Fruit fly (Drosophila melanogaster) whole organism, embryonic: ENCODE data around the gene CG14452.

ENCODE experiments used
- Ada2b ChIP-seq: fragments of 200-800 bp; sonication (Bioruptor generic); IDR thresholded peaks from 2 replicates; pipeline ENCODE4 v1.3.6; 2022; ENCODE audit warnings: missing biosample characterization, missing genetic modification characterization
- Adf1 ChIP-seq: fragments of 200-800 bp; sonication (Bioruptor generic); IDR thresholded peaks from 2 replicates; pipeline ENCODE4 v1.3.6; 2022; ENCODE audit warnings: missing biosample characterization, missing genetic modification characterization
- Bdp1 ChIP-seq: fragments of 200-800 bp; sonication (Bioruptor generic); optimal IDR thresholded peaks from 3 replicates; lab custom pipeline; 2016; ENCODE audit warnings: missing biosample characterization, missing genetic modification characterization
- BtbVII ChIP-seq: fragments of 200-800 bp; sonication (Bioruptor generic); optimal IDR thresholded peaks from 3 replicates; lab custom pipeline; 2017; ENCODE audit warnings: missing biosample characterization, mild to moderate bottlenecking, missing genetic modification characterization
- CG1024 ChIP-seq: fragments of 200-800 bp; sonication (Bioruptor generic); IDR thresholded peaks from 2 replicates; pipeline ENCODE4 v1.3.6; 2022; ENCODE audit warnings: missing biosample characterization, missing genetic modification characterization
- CG10321 ChIP-seq: fragments of 200-800 bp; sonication (Bioruptor generic); IDR thresholded peaks from 2 replicates; pipeline ENCODE4 v1.3.6; 2022; ENCODE audit warnings: missing biosample characterization, missing genetic modification characterization
- CG10979 ChIP-seq: fragments of 200-800 bp; sonication (Bioruptor generic); optimal IDR thresholded peaks from 2 replicates; lab custom pipeline; 2018; ENCODE audit warnings: missing biosample characterization, mild to moderate bottlenecking, missing genetic modification characterization, moderate library complexity
- CG12071 ChIP-seq: fragments of 200-800 bp; sonication (Bioruptor generic); optimal IDR thresholded peaks from 3 replicates; lab custom pipeline; 2018; ENCODE audit warnings: missing biosample characterization, mild to moderate bottlenecking, missing genetic modification characterization
- CG12391 ChIP-seq: fragments of 200-800 bp; sonication (Bioruptor generic); optimal IDR thresholded peaks from 3 replicates; lab custom pipeline; 2018; ENCODE audit warnings: missing biosample characterization, mild to moderate bottlenecking, missing genetic modification characterization, moderate library complexity
- CG12659 ChIP-seq: fragments of 200-800 bp; sonication (Bioruptor generic); optimal IDR thresholded peaks from 3 replicates; lab custom pipeline; 2017; ENCODE audit warnings: mild to moderate bottlenecking, missing biosample characterization, missing genetic modification reagents, missing genetic modification characterization
- CG13775 ChIP-seq: fragments of 200-800 bp; sonication (Bioruptor generic); optimal IDR thresholded peaks from 3 replicates; lab custom pipeline; 2017; ENCODE audit warnings: missing biosample characterization, mild to moderate bottlenecking, missing genetic modification characterization
- CG14441 ChIP-seq: fragments of 200-800 bp; sonication (Bioruptor generic); IDR thresholded peaks from 2 replicates; pipeline ENCODE4 v1.3.6; 2022; ENCODE audit warnings: missing biosample characterization, missing genetic modification characterization
- CG14667 ChIP-seq: fragments of 200-800 bp; sonication (Bioruptor generic); IDR thresholded peaks from 2 replicates; pipeline ENCODE4 v1.3.6; 2022; ENCODE audit warnings: missing biosample characterization, missing genetic modification characterization
- CG17802 ChIP-seq: fragments of 200-800 bp; sonication (Bioruptor generic); optimal IDR thresholded peaks from 2 replicates; lab custom pipeline; 2018; ENCODE audit warnings: missing biosample characterization, mild to moderate bottlenecking, missing genetic modification characterization, moderate library complexity
- CG31441 ChIP-seq: fragments of 200-800 bp; sonication (Bioruptor generic); IDR thresholded peaks from 2 replicates; pipeline ENCODE4 v1.3.6; 2022; ENCODE audit warnings: missing biosample characterization, missing genetic modification characterization
- CG3163 ChIP-seq: fragments of 200-800 bp; sonication (Bioruptor generic); optimal IDR thresholded peaks from 3 replicates; lab custom pipeline; 2016; ENCODE audit warnings: missing biosample characterization, missing genetic modification characterization
- CG7839 ChIP-seq: fragments of 200-800 bp; sonication (Bioruptor generic); optimal IDR thresholded peaks from 3 replicates; lab custom pipeline; 2018; ENCODE audit warnings: missing biosample characterization, mild to moderate bottlenecking, missing genetic modification characterization, moderate library complexity
- D ChIP-seq, 2 experiments: fragments of 200-800 bp in 1 of 2; fragments of >200 bp in 1 of 2; sonication (Bioruptor generic) in 1 of 2; optimal IDR thresholded peaks; 2 replicates in 1 of 2; 3 replicates in 1 of 2; lab custom pipeline; 2017; ENCODE audit warnings: mild to moderate bottlenecking in 1 of 2, missing biosample characterization in 1 of 2, missing genetic modification characterization in 1 of 2, missing genetic modification reagents in 1 of 2
- Hand ChIP-seq: fragments of 200-800 bp; sonication (Bioruptor generic); optimal IDR thresholded peaks from 2 replicates; lab custom pipeline; 2017; ENCODE audit warnings: mild to moderate bottlenecking, missing biosample characterization, missing genetic modification reagents, missing genetic modification characterization
- NC2α ChIP-seq: fragments of 200-800 bp; sonication (Bioruptor generic); optimal IDR thresholded peaks from 2 replicates; lab custom pipeline; 2016; ENCODE audit warnings: missing biosample characterization, missing genetic modification characterization
- NK7.1 ChIP-seq: fragments of 200-800 bp; sonication (Bioruptor generic); optimal IDR thresholded peaks from 3 replicates; lab custom pipeline; 2016; ENCODE audit warnings: missing biosample characterization, missing genetic modification characterization
- Opbp ChIP-seq: fragments of 200-800 bp; sonication (Bioruptor generic); IDR thresholded peaks from 3 replicates; pipeline ENCODE4 v1.3.6; 2022; ENCODE audit warnings: missing biosample characterization, missing genetic modification characterization; ENCODE audit not compliant: partially characterized antibody
- Rx ChIP-seq: fragments of 200-800 bp; sonication (Bioruptor generic); IDR thresholded peaks from 2 replicates; pipeline ENCODE4 v1.3.6; 2022; ENCODE audit warnings: missing biosample characterization, missing genetic modification characterization
- Vsx1 ChIP-seq: fragments of 200-800 bp; sonication (Bioruptor generic); optimal IDR thresholded peaks from 2 replicates; lab custom pipeline; 2017; ENCODE audit warnings: missing biosample characterization, mild to moderate bottlenecking, missing genetic modification characterization, missing genetic modification reagents
- btn ChIP-seq: fragments of 200-800 bp; sonication (Bioruptor generic); optimal IDR thresholded peaks from 2 replicates; lab custom pipeline; 2016; ENCODE audit warnings: missing biosample characterization, missing genetic modification characterization
- chinmo ChIP-seq: fragments of 200-800 bp; sonication (Bioruptor generic); IDR thresholded peaks from 4 replicates; pipeline ENCODE4 v1.3.6; 2022; ENCODE audit warnings: missing biosample characterization, missing genetic modification characterization; ENCODE audit not compliant: partially characterized antibody
- dati ChIP-seq: fragments of 200-800 bp; sonication (Bioruptor generic); IDR thresholded peaks from 2 replicates; pipeline ENCODE4 v1.3.6; 2022; ENCODE audit warnings: missing biosample characterization, missing genetic modification characterization
- dysf ChIP-seq: fragments of 200-800 bp; sonication (Bioruptor generic); IDR thresholded peaks from 3 replicates; pipeline ENCODE4 v1.3.6; 2022; ENCODE audit warnings: missing biosample characterization, missing genetic modification characterization
- fd3F ChIP-seq: fragments of 200-800 bp; sonication (Bioruptor generic); optimal IDR thresholded peaks from 2 replicates; lab custom pipeline; 2018; ENCODE audit warnings: missing biosample characterization, mild to moderate bottlenecking, missing genetic modification characterization, moderate library complexity
- gfzf ChIP-seq: fragments of 200-800 bp; sonication (Bioruptor generic); optimal IDR thresholded peaks from 2 replicates; lab custom pipeline; 2016; ENCODE audit warnings: missing biosample characterization, mild to moderate bottlenecking, missing genetic modification characterization, moderate library complexity
- hb ChIP-seq: fragments of 200-800 bp; sonication (Bioruptor generic); IDR thresholded peaks from 3 replicates; pipeline ENCODE4 v1.3.6; 2022; ENCODE audit warnings: missing biosample characterization, missing genetic modification characterization; ENCODE audit not compliant: partially characterized antibody
- jigr1 ChIP-seq: fragments of 200-800 bp; sonication (Bioruptor generic); IDR thresholded peaks from 3 replicates; pipeline ENCODE4 v1.3.6; 2022; ENCODE audit warnings: missing biosample characterization, missing genetic modification characterization
- knrl ChIP-seq: fragments of 200-800 bp; sonication (Bioruptor generic); IDR thresholded peaks from 3 replicates; pipeline ENCODE4 v1.3.6; 2022; ENCODE audit warnings: missing biosample characterization, missing genetic modification characterization; ENCODE audit not compliant: partially characterized antibody
- maf-S ChIP-seq: fragments of 200-800 bp; sonication (Bioruptor generic); optimal IDR thresholded peaks from 2 replicates; lab custom pipeline; 2016; ENCODE audit warnings: missing biosample characterization, missing genetic modification characterization
- mam ChIP-seq: fragments of 200-800 bp; sonication (Bioruptor generic); optimal IDR thresholded peaks from 3 replicates; lab custom pipeline; 2016; ENCODE audit warnings: missing biosample characterization, missing genetic modification characterization
- nerfin-2 ChIP-seq: fragments of 200-800 bp; sonication (Bioruptor generic); IDR thresholded peaks from 2 replicates; pipeline ENCODE4 v1.3.6; 2022; ENCODE audit warnings: missing biosample characterization, missing genetic modification characterization; ENCODE audit not compliant: partially characterized antibody
- prd ChIP-seq, 3 experiments: fragments of >200 bp in 2 of 3; fragments of 200-800 bp in 1 of 3; sonication (Bioruptor generic) in 1 of 3; optimal IDR thresholded peaks in 2 of 3; IDR thresholded peaks in 1 of 3; 2 replicates in 2 of 3; 3 replicates in 1 of 3; pipeline versions ENCODE4 v1.3.6 to Lab custom; 2017 to 2022; ENCODE audit warnings: missing biosample characterization in 1 of 3, missing genetic modification characterization in 1 of 3
- pzg ChIP-seq: fragments of 200-800 bp; sonication (Bioruptor generic); optimal IDR thresholded peaks from 3 replicates; lab custom pipeline; 2018; ENCODE audit warnings: missing biosample characterization, mild to moderate bottlenecking, missing genetic modification characterization, moderate library complexity
- sd ChIP-seq: fragments of 200-800 bp; sonication (Bioruptor generic); optimal IDR thresholded peaks from 3 replicates; lab custom pipeline; 2018; ENCODE audit warnings: missing biosample characterization, mild to moderate bottlenecking, missing genetic modification characterization, moderate library complexity
- sima ChIP-seq: fragments of 200-800 bp; sonication (Bioruptor generic); optimal IDR thresholded peaks from 2 replicates; lab custom pipeline; 2016; ENCODE audit warnings: missing biosample characterization, missing genetic modification characterization
- slou ChIP-seq: fragments of 200-800 bp; sonication (Bioruptor generic); optimal IDR thresholded peaks from 3 replicates; lab custom pipeline; 2016; ENCODE audit warnings: missing biosample characterization, missing genetic modification characterization
- so ChIP-seq: fragments of 200-800 bp; sonication (Bioruptor generic); IDR thresholded peaks from 3 replicates; pipeline ENCODE4 v1.3.6; 2022; ENCODE audit warnings: missing biosample characterization, missing genetic modification characterization
- sob ChIP-seq: fragments of 200-800 bp; sonication (Bioruptor generic); IDR thresholded peaks from 2 replicates; pipeline ENCODE4 v1.3.6; 2022; ENCODE audit warnings: missing biosample characterization, missing genetic modification characterization
- sr ChIP-seq: fragments of 200-800 bp; sonication (Bioruptor generic); IDR thresholded peaks from 3 replicates; pipeline ENCODE4 v1.3.6; 2022; ENCODE audit warnings: missing biosample characterization, missing genetic modification characterization
- stwl ChIP-seq: fragments of 200-800 bp; sonication (Bioruptor generic); optimal IDR thresholded peaks from 3 replicates; lab custom pipeline; 2018; ENCODE audit warnings: missing biosample characterization, mild to moderate bottlenecking, missing genetic modification characterization, moderate library complexity
- tna ChIP-seq: fragments of 200-800 bp; sonication (Bioruptor generic); IDR thresholded peaks from 2 replicates; pipeline ENCODE4 v1.3.6; 2022; ENCODE audit warnings: missing biosample characterization, missing genetic modification characterization; ENCODE audit not compliant: partially characterized antibody
- wor ChIP-seq: fragments of 200-800 bp; sonication (Bioruptor generic); IDR thresholded peaks from 2 replicates; pipeline ENCODE4 v1.3.6; 2022; ENCODE audit warnings: missing biosample characterization, missing genetic modification characterization
- zen2 ChIP-seq: fragments of 200-800 bp; sonication (Bioruptor generic); IDR thresholded peaks from 3 replicates; pipeline ENCODE4 v1.3.6; 2022; ENCODE audit warnings: missing biosample characterization, missing genetic modification characterization; ENCODE audit not compliant: partially characterized antibody

CG14452 gene

dm6 chr3L:22727739-22728335, 32.1 kb downstream of the CG14452 start, which contains the start of the genes CG14450 and CG11367 (continued):
- no peak for TF ChIP-seq NC2α (GFP tag; lab: Kevin White, UChicago)
- TF ChIP-seq CG10321 (GFP tag; lab: Robert Waterston, UW), result no peak
- TF ChIP-seq gfzf (GFP tag; lab: Kevin White, UChicago), result peak; percentile 71
- TF ChIP-seq CG14667 (GFP tag; lab: Robert Waterston, UW), result no peak
- no peak for TF ChIP-seq prd (optimal IDR thresholded peaks at IDR 0.05; lab: Kevin White, UChicago)
- 0 out of 3 replicates have a peak, but pooled peaks have one; percentile 10 for TF ChIP-seq prd (GFP tag; IDR thresholded peaks at IDR 0.05; lab: Robert Waterston, UW)
- no peak for TF ChIP-seq CG10979 (tag; lab: Kevin White, UChicago)
- no peak for TF ChIP-seq so
- no peak for TF ChIP-seq sima
- no peak for TF ChIP-seq Rx (GFP tag; lab: Robert Waterston, UW)
- TF ChIP-seq Vsx1 (GFP tag; lab: Kevin White, UChicago), result no peak
- no peak for TF ChIP-seq CG1024
- TF ChIP-seq Opbp (GFP tag; lab: Robert Waterston, UW), result peak; percentile 36; the same call in 1 of the 3 replicates
- no peak for TF ChIP-seq btn (GFP tag; lab: Kevin White, UChicago)
- peak; percentile 63 for TF ChIP-seq Adf1 (GFP tag; lab: Robert Waterston, UW)
- TF ChIP-seq slou, result no peak
- TF ChIP-seq maf-S, result no peak
- no peak for TF ChIP-seq sob (GFP tag; lab: Robert Waterston, UW)
- peak; percentile 64 for TF ChIP-seq CG12659 (GFP tag; lab: Kevin White, UChicago)
- TF ChIP-seq sd, result peak; percentile 30
- no peak for TF ChIP-seq hb (GFP tag; lab: Robert Waterston, UW)
- TF ChIP-seq D (optimal IDR thresholded peaks at IDR 0.05; lab: Kevin White, UChicago), result no peak
- TF ChIP-seq D (GFP tag; optimal IDR thresholded peaks at IDR 0.05; lab: Kevin White, UChicago), result peak; percentile 21
- no peak for TF ChIP-seq mam (GFP tag; lab: Kevin White, UChicago)
- TF ChIP-seq NK7.1 (GFP tag; lab: Kevin White, UChicago), result no peak
- TF ChIP-seq CG14441 (GFP tag; lab: Robert Waterston, UW), result no peak
- peak; percentile 36; the same call in 1 of the 4 replicates for TF ChIP-seq chinmo (GFP tag; lab: Robert Waterston, UW)
- TF ChIP-seq jigr1 (GFP tag; lab: Robert Waterston, UW), result no peak; the same call in 2 of the 3 replicates
- TF ChIP-seq wor (GFP tag; lab: Robert Waterston, UW), result no peak
- TF ChIP-seq tna (GFP tag; lab: Robert Waterston, UW), result no peak
- TF ChIP-seq knrl (GFP tag; lab: Robert Waterston, UW), result peak; percentile 79
- peak; percentile 61 for TF ChIP-seq CG31441 (GFP tag; lab: Robert Waterston, UW)
- TF ChIP-seq dysf (GFP tag; lab: Robert Waterston, UW), result no peak
- TF ChIP-seq Hand (GFP tag; lab: Kevin White, UChicago), result no peak
- TF ChIP-seq zen2 (GFP tag; lab: Robert Waterston, UW), result no peak
- 0 out of 2 replicates have a peak, but pooled peaks have one; percentile 33 for TF ChIP-seq nerfin-2
- TF ChIP-seq dati (GFP tag; lab: Robert Waterston, UW), result no peak
- TF ChIP-seq stwl (tag; lab: Kevin White, UChicago), result peak; percentile 51
- TF ChIP-seq CG3163 (GFP tag; lab: Kevin White, UChicago), result no peak
- TF ChIP-seq BtbVII (GFP tag; lab: Kevin White, UChicago), result peak; percentile 27
- TF ChIP-seq CG13775 (GFP tag; lab: Kevin White, UChicago), result peak; percentile 11
- peak; percentile 57; the same call in 1 of the 3 replicates for TF ChIP-seq sr (GFP tag; lab: Robert Waterston, UW)
- TF ChIP-seq fd3F (GFP tag; lab: Kevin White, UChicago), result no peak
- no peak for TF ChIP-seq Bdp1
- TF ChIP-seq CG17802 (tag; lab: Kevin White, UChicago), result no peak
- TF ChIP-seq CG12391 (tag; lab: Kevin White, UChicago), result peak; percentile 68
- peak; percentile 56 for TF ChIP-seq pzg
- peak; percentile 30 for TF ChIP-seq CG7839 (tag; lab: Kevin White, UChicago)
- no peak for TF ChIP-seq Ada2b (GFP tag; lab: Robert Waterston, UW)
- TF ChIP-seq CG12071 (GFP tag; lab: Kevin White, UChicago), result no peak
